Worm (Caenorhabditis elegans): ENCODE measurements around the gene nas-32.

DNA sequence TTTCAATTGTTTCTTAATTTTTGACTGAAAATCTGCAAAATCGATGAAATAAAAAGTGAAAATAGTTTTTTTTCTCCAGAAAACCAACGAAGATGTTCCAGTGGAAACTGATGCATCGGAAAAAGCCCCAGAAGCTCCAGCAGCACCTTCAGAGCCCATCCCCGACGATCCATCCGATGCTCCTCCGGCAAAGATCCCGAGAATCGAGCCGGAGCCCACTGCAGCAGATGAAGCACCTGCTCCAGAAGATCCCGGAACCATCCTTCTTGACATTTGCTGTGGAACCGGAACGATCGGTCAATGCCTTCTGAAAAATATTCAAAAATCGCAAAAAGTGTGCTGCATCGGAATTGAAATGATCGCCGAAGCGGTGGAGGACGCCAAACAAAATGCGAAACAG lies 9.7 kb upstream of the nas-32 start:
- TF ChIP-seq tbx-11 (GFP tag; IDR thresholded peaks at IDR 0.05) = no peak
- TF ChIP-seq ama-1 (optimal IDR thresholded peaks at IDR 0.05) = no peak
